Fruit fly (Drosophila melanogaster): ENCODE results near the gene tal-AA.

DNA sequence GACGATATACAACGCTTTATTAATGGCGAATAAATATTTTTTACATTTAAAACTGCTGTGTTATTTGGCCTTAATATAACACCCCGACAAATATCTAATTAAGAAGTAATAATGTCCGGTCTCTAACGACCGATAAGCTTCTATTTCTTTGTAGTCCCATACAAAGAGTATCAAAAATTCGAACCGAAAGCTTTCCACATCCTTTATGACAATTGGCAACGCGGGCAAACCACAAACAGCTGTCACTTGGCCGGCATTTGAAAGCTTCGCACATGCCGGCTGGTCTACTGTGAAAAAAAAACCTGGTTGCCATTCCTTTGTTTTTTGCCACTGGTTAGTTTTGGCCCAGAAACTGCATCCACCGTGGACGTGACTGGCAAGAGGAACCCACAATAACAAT lies 30.9 kb upstream of the tal-AA start, which contains the start of gene Dip-B:
- TF ChIP-seq fd3F (GFP tag; optimal IDR thresholded peaks at IDR 0.05) (no peak), Bteb2 (GFP tag; optimal IDR thresholded peaks at IDR 0.05) (no peak), CG12659 (GFP tag; optimal IDR thresholded peaks at IDR 0.05) (no peak), CG2120 (GFP tag; optimal IDR thresholded peaks at IDR 0.05) (no peak), TFAM (GFP tag; optimal IDR thresholded peaks at IDR 0.05) (no peak), CG13624 (GFP tag; optimal IDR thresholded peaks at IDR 0.05) (no peak), amos (GFP tag; IDR thresholded peaks at IDR 0.05; ENCODE audit: partially characterized antibody) (no peak), Kr (GFP tag; optimal IDR thresholded peaks at IDR 0.05) (no peak), CTCF (GFP tag; optimal IDR thresholded peaks at IDR 0.05) (no peak), CG17359 (tag; optimal IDR thresholded peaks at IDR 0.05) (no peak), CG7839 (tag; optimal IDR thresholded peaks at IDR 0.05) (no peak), CG34422 (GFP tag; IDR thresholded peaks at IDR 0.05) (no peak), gcm2 (GFP tag; optimal IDR thresholded peaks at IDR 0.05) (no peak)
